Fruit fly (Drosophila melanogaster) whole organism: Measurements from ENCODE around the gene ND-B16.6.

Source experiments
- CG8478 ChIP-seq: fragments of >200 bp; optimal IDR thresholded peaks from 2 replicates; lab custom pipeline; 2018; ENCODE audit warnings: inconsistent platforms
- Dll ChIP-seq: fragments of >200 bp; optimal IDR thresholded peaks from 2 replicates; lab custom pipeline; 2017
- EcR ChIP-seq, 2 experiments: fragments of >200 bp; optimal IDR thresholded peaks; 2 replicates each; lab custom pipeline; 2017; ENCODE audit warnings: missing biosample characterization in 2 of 2, missing genetic modification characterization in 2 of 2, missing genetic modification reagents in 2 of 2
- pan ChIP-seq: fragments of >200 bp; optimal IDR thresholded peaks from 2 replicates; lab custom pipeline; 2017
- psq ChIP-seq: fragments of >200 bp; optimal IDR thresholded peaks from 2 replicates; lab custom pipeline; 2017
- usp ChIP-seq: fragments of >200 bp; optimal IDR thresholded peaks from 2 replicates; lab custom pipeline; 2017; ENCODE audit warnings: missing biosample characterization, missing genetic modification characterization, mixed read lengths

Gene ND-B16.6

dm6 chrX:6310408-6310807, 39.8 kb downstream of the ND-B16.6 start:
- TF ChIP-seq Dll (lab: Kevin White, UChicago), result no peak
- no peak for TF ChIP-seq EcR (GFP tag; optimal IDR thresholded peaks at IDR 0.05; lab: Kevin White, UChicago)
- TF ChIP-seq pan (lab: Kevin White, UChicago), result no peak
- TF ChIP-seq psq (lab: Kevin White, UChicago), result no peak

dm6 chrX:6308852-6309251, 41.3 kb downstream of the ND-B16.6 start, which contains the start of gene CG15894:
TSS of gene CG15894 (plus strand) at chrX:6309212.
- TF ChIP-seq EcR (GFP tag; optimal IDR thresholded peaks at IDR 0.05; lab: Kevin White, UChicago) (no peak), psq (lab: Kevin White, UChicago) (no peak), Dll (lab: Kevin White, UChicago) (no peak), pan (lab: Kevin White, UChicago) (no peak), CG8478 (lab: Kevin White, UChicago) (no peak), usp (no peak)

dm6 chrX:6305317-6305716, 44.9 kb downstream of the ND-B16.6 start:
- TF ChIP-seq Dll (lab: Kevin White, UChicago) (no peak), psq (lab: Kevin White, UChicago) (no peak), usp (no peak)

dm6 chrX:6304203-6304602, 46.0 kb downstream of the ND-B16.6 start:
- TF ChIP-seq Dll (lab: Kevin White, UChicago) (no peak), CG8478 (lab: Kevin White, UChicago) (no peak), usp (no peak), EcR (GFP tag; optimal IDR thresholded peaks at IDR 0.05; lab: Kevin White, UChicago) (no peak), psq (lab: Kevin White, UChicago) (no peak), pan (lab: Kevin White, UChicago) (no peak)

- TF ChIP-seq usp (no peak), psq (lab: Kevin White, UChicago) (no peak), EcR (GFP tag; optimal IDR thresholded peaks at IDR 0.05; lab: Kevin White, UChicago) (no peak)
Observed at dm6 chrX:6303675-6304074, 46.5 kb downstream of the ND-B16.6 start, which contains the start of gene CG3823. TSS of gene CG3823 (plus strand) at chrX:6303975.

dm6 chrX:6303196-6303595, 47.0 kb downstream of the ND-B16.6 start:
- TF ChIP-seq EcR (GFP tag; optimal IDR thresholded peaks at IDR 0.05; lab: Kevin White, UChicago) (no peak), Dll (lab: Kevin White, UChicago) (no peak), usp (no peak), psq (lab: Kevin White, UChicago) (no peak), CG8478 (lab: Kevin White, UChicago) (no peak), pan (lab: Kevin White, UChicago) (no peak)

- TF ChIP-seq pan (lab: Kevin White, UChicago) (no peak), psq (lab: Kevin White, UChicago) (no peak), EcR (GFP tag; optimal IDR thresholded peaks at IDR 0.05; lab: Kevin White, UChicago) (no peak), CG8478 (lab: Kevin White, UChicago) (no peak), usp (no peak), Dll (lab: Kevin White, UChicago) (no peak)
Observed at dm6 chrX:6301052-6301451, 49.1 kb downstream of the ND-B16.6 start, which contains the start of gene CG12219. TSS of gene CG12219 (minus strand) at chrX:6301285.
